Worm (Caenorhabditis elegans): ENCODE results near the gene cln-3.3.

cln-3.3 gene

DNA sequence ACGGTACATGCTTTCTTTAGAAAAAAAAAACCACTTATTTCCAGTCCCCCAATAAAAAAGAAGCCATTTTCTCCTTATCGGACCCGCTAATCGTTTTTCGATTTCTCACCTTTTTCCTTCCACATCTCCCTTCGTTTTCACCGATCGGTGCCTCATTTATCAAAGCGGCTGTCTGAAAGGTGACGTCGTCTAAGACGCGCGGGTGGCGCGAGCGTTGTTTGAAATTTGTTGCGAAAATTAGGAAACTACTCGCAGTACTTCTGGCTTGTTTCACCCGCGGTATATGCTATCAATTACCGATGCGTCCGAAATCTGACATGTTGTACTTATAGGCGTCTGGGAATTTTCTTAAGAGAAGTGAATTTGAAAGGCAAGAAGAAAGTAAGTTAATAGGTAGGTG is 30.7 kb upstream of the cln-3.3 start (continued):
- TF ChIP-seq snpc-4 (tag; optimal IDR thresholded peaks at IDR 0.05) = no peak
- no peak for TF ChIP-seq ztf-11 (tag; optimal IDR thresholded peaks at IDR 0.05)
- no peak for TF ChIP-seq alr-1 (tag; optimal IDR thresholded peaks at IDR 0.05; ENCODE audit: borderline replicate concordance)
- peak; percentile 92 for TF ChIP-seq nhr-85 (tag)
- no peak for TF ChIP-seq sptf-1 (tag; optimal IDR thresholded peaks at IDR 0.05)
- TF ChIP-seq ama-1 (optimal IDR thresholded peaks at IDR 0.05) = no peak
- TF ChIP-seq mdl-1 (tag; optimal IDR thresholded peaks at IDR 0.05) = no peak
- TF ChIP-seq lsy-2 (tag; optimal IDR thresholded peaks at IDR 0.05) = no peak
- TF ChIP-seq nhr-20 (tag; optimal IDR thresholded peaks at IDR 0.05) = peak; percentile 43
- TF ChIP-seq fkh-8 (tag; optimal IDR thresholded peaks at IDR 0.05) = no peak
- no peak for TF ChIP-seq unc-98 (GFP tag; IDR thresholded peaks at IDR 0.05)
- TF ChIP-seq blmp-1 (tag; optimal IDR thresholded peaks at IDR 0.05) = peak; percentile 82
- no peak for TF ChIP-seq nhr-19 (GFP tag; conservative IDR thresholded peaks at IDR 0.05)
- TF ChIP-seq rnt-1 (tag; optimal IDR thresholded peaks at IDR 0.05) = peak; percentile 38
- no peak for TF ChIP-seq nhr-84 (tag; optimal IDR thresholded peaks at IDR 0.05)
- TF ChIP-seq pax-3 (tag; optimal IDR thresholded peaks at IDR 0.05) = no peak
- no peak for TF ChIP-seq unc-130 (tag; optimal IDR thresholded peaks at IDR 0.05)
- TF ChIP-seq pqm-1 (tag; optimal IDR thresholded peaks at IDR 0.05) = no peak
- TF ChIP-seq hpl-2 (GFP tag; optimal IDR thresholded peaks at IDR 0.05) = no peak
- no peak for TF ChIP-seq C16A3.4 (tag; optimal IDR thresholded peaks at IDR 0.05)
- TF ChIP-seq nhr-71 (tag; optimal IDR thresholded peaks at IDR 0.05) = peak; percentile 22
- TF ChIP-seq nhr-237 (tag; optimal IDR thresholded peaks at IDR 0.05) = no peak
- no peak for TF ChIP-seq sox-4 (tag; optimal IDR thresholded peaks at IDR 0.05)

DNA sequence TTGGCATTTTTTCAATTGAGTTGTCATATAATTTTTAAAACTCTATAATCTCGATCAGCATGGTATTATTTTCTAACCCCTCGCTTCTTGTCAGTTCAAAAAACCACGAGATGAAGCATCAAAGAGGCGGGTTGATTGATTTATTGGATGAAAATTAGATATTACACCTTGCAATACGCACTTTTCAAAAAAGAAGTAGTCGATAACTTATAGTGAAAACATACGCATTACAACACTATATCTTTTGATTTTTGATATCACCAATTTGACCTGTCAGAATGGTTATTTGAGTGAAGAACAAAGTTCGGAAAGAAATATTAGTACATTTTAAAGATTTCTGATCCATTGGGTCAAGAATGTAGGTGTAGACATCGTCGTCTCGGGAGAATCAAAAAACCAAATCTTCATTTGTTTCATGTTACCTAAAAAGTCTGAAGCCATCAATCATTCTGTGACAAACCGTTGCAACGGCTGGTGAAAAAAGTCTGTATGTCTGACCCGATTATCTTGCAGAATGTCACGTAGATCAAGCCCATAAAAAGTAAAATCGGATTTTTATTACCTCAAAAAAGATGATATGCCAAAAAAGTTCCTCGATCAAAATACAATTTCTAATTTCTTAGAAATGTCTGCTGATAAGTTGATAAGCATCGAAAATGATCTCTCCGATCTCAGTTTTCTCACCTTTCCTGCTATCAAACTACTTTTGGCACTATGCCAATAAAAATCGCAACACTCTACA is 29.6 kb upstream of the cln-3.3 start:
- TF ChIP-seq snpc-4 (tag; optimal IDR thresholded peaks at IDR 0.05) = no peak
- TF ChIP-seq elt-3 (tag; optimal IDR thresholded peaks at IDR 0.05) = peak in 4 of 6 experiments; percentile 8 to 88 (median 58)
- TF ChIP-seq lin-39 (tag; optimal IDR thresholded peaks at IDR 0.05) = no peak
- no peak for TF ChIP-seq pag-3 (tag; optimal IDR thresholded peaks at IDR 0.05; ENCODE audit: borderline replicate concordance, insufficient read depth)
- no peak for TF ChIP-seq ztf-11 (tag; optimal IDR thresholded peaks at IDR 0.05)
- peak; percentile 20; the same call in 1 of the 2 replicates for TF ChIP-seq nhr-19 (GFP tag; conservative IDR thresholded peaks at IDR 0.05)
- TF ChIP-seq efl-1 (optimal IDR thresholded peaks at IDR 0.05) = no peak
- TF ChIP-seq efl-1 (GFP tag; optimal IDR thresholded peaks at IDR 0.05 in 1 of 2) = no peak
- no peak for TF ChIP-seq nhr-11 (tag; optimal IDR thresholded peaks at IDR 0.05)
- TF ChIP-seq nhr-76 (tag; optimal IDR thresholded peaks at IDR 0.05) = no peak
- no peak for TF ChIP-seq unc-130 (tag; optimal IDR thresholded peaks at IDR 0.05)
- TF ChIP-seq C04F5.9 (tag; optimal IDR thresholded peaks at IDR 0.05) = no peak
- no peak for TF ChIP-seq xbp-1 (tag; optimal IDR thresholded peaks at IDR 0.05)
- TF ChIP-seq nhr-85 (tag) = peak; percentile 93
- TF ChIP-seq ets-5 (GFP tag; IDR thresholded peaks at IDR 0.05) = no peak
- peak; percentile 47 for TF ChIP-seq rnt-1 (tag; optimal IDR thresholded peaks at IDR 0.05)
- no peak for TF ChIP-seq alr-1 (tag; optimal IDR thresholded peaks at IDR 0.05; ENCODE audit: borderline replicate concordance)
- TF ChIP-seq lsy-2 (tag; optimal IDR thresholded peaks at IDR 0.05) = no peak
- TF ChIP-seq grh-1 (GFP tag; IDR thresholded peaks at IDR 0.05) = no peak
- no peak for TF ChIP-seq lin-14 (GFP tag; optimal IDR thresholded peaks at IDR 0.05)
- peak; percentile 34 for TF ChIP-seq nhr-71 (tag; optimal IDR thresholded peaks at IDR 0.05)
- TF ChIP-seq nhr-84 (tag; optimal IDR thresholded peaks at IDR 0.05) = no peak
- TF ChIP-seq nhr-12 (tag; optimal IDR thresholded peaks at IDR 0.05) = no peak
- TF ChIP-seq unc-98 (GFP tag; IDR thresholded peaks at IDR 0.05) = no peak
- no peak for TF ChIP-seq mab-9 (GFP tag; IDR thresholded peaks at IDR 0.05)
- TF ChIP-seq tlp-1 (tag; optimal IDR thresholded peaks at IDR 0.05) = peak; percentile 10
- no peak for TF ChIP-seq sup-37 (GFP tag; optimal IDR thresholded peaks at IDR 0.05)
- TF ChIP-seq efl-3 (GFP tag; optimal IDR thresholded peaks at IDR 0.05) = no peak
- no peak for TF ChIP-seq egl-27 (tag; optimal IDR thresholded peaks at IDR 0.05)
- no peak for TF ChIP-seq sox-4 (tag; optimal IDR thresholded peaks at IDR 0.05)
- no peak for TF ChIP-seq mep-1 (tag; optimal IDR thresholded peaks at IDR 0.05)
- no peak for TF ChIP-seq lin-15B (tag; optimal IDR thresholded peaks at IDR 0.05)
- TF ChIP-seq hpl-2 (GFP tag; optimal IDR thresholded peaks at IDR 0.05) = no peak
- TF ChIP-seq dpl-1 (GFP tag; optimal IDR thresholded peaks at IDR 0.05) = no peak
- TF ChIP-seq pqm-1 (tag; optimal IDR thresholded peaks at IDR 0.05) = no peak
- TF ChIP-seq nhr-90 (tag; optimal IDR thresholded peaks at IDR 0.05; ENCODE audit: poor library complexity) = peak; percentile 33
- no peak for TF ChIP-seq ama-1 (optimal IDR thresholded peaks at IDR 0.05)
- TF ChIP-seq ztf-4 (tag; optimal IDR thresholded peaks at IDR 0.05) = no peak
- TF ChIP-seq F16B12.6 (tag; optimal IDR thresholded peaks at IDR 0.05) = no peak
- no peak for TF ChIP-seq vab-15 (tag; optimal IDR thresholded peaks at IDR 0.05)
- TF ChIP-seq nhr-47 (tag; optimal IDR thresholded peaks at IDR 0.05) = no peak

Data from whole organism, L1 larva.